Worm (Caenorhabditis elegans) whole organism, L3 larva: ENCODE data around the gene cnc-9.

ENCODE experiments used
- aly-2 ChIP-seq: fragments of 150-350 bp; optimal IDR thresholded peaks from 2 replicates; lab custom pipeline; 2014; ENCODE audit warnings: missing biosample characterization, missing genetic modification characterization
- ama-1 ChIP-seq: fragments of 150-350 bp; optimal IDR thresholded peaks from 2 replicates; lab custom pipeline; 2018
- fkh-10 ChIP-seq: sonication (generic microtip); optimal IDR thresholded peaks from 2 replicates; lab custom pipeline; 2017; ENCODE audit warnings: missing biosample characterization, missing genetic modification reagents, missing genetic modification characterization
- fkh-2 ChIP-seq: fragments of 150-350 bp; optimal IDR thresholded peaks from 2 replicates; lab custom pipeline; 2014; ENCODE audit warnings: missing biosample characterization, missing genetic modification reagents, missing genetic modification characterization
- fos-1 ChIP-seq: fragments of 150-350 bp; optimal IDR thresholded peaks from 2 replicates; lab custom pipeline; 2014; ENCODE audit warnings: missing biosample characterization, missing genetic modification characterization
- lin-39 ChIP-seq: fragments of 150-350 bp; optimal IDR thresholded peaks from 2 replicates; lab custom pipeline; 2018; ENCODE audit warnings: missing biosample characterization, missing genetic modification reagents, missing genetic modification characterization
- mdl-1 ChIP-seq: fragments of 150-350 bp; optimal IDR thresholded peaks from 2 replicates; lab custom pipeline; 2014; ENCODE audit warnings: missing biosample characterization, missing genetic modification characterization
- nhr-23 ChIP-seq: fragments of 150-350 bp; optimal IDR thresholded peaks from 2 replicates; lab custom pipeline; 2014; ENCODE audit warnings: missing biosample characterization, missing genetic modification reagents, missing genetic modification characterization
- nhr-25 ChIP-seq: sonication (generic microtip); optimal IDR thresholded peaks from 2 replicates; lab custom pipeline; 2017; ENCODE audit warnings: missing biosample characterization, missing genetic modification characterization
- nhr-76 ChIP-seq: fragments of 150-350 bp; sonication (generic microtip); optimal IDR thresholded peaks from 5 replicates; lab custom pipeline; 2014; ENCODE audit warnings: missing biosample characterization, missing genetic modification characterization
- tbx-2 ChIP-seq: sonication (generic microtip); optimal IDR thresholded peaks from 2 replicates; lab custom pipeline; 2016; ENCODE audit warnings: mild to moderate bottlenecking, missing genetic modification characterization, missing compliant biosample characterization

ce11 chrV:7352186-7353053 is 47.6 kb downstream of the cnc-9 start, which contains the start of the genes srh-231 and srh-275:
- TF ChIP-seq aly-2 (no peak), nhr-23 (tag; lab: Kevin White, UChicago) (no peak), nhr-25 (tag; lab: Kevin White, UChicago) (no peak), tbx-2 (tag; lab: Kevin White, UChicago) (no peak), fkh-10 (GFP tag; lab: Kevin White, UChicago) (no peak), lin-39 (tag; lab: Kevin White, UChicago) (no peak), fos-1 (tag; lab: Kevin White, UChicago) (no peak), mdl-1 (tag; lab: Kevin White, UChicago) (no peak), nhr-76 (no peak), ama-1 (lab: Kevin White, UChicago) (no peak), fkh-2 (tag; lab: Kevin White, UChicago) (no peak)
